Worm (Caenorhabditis elegans) whole organism, young adult: ENCODE results near the gene cand-1.
A peak's percentile ranks its signal among the peaks of the same experiment; 100 is the strongest.

Experiments used
- B0019.2 ChIP-seq: fragments of 200-800 bp; sonication (Bioruptor generic); conservative IDR thresholded peaks from 2 replicates; pipeline ENCODE4 v1.3.6; 2022; ENCODE audit warnings: missing genetic modification reagents, missing genetic modification characterization, missing compliant biosample characterization
- C17E4.6 ChIP-seq: fragments of 200-800 bp; sonication (Bioruptor generic); IDR thresholded peaks from 2 replicates; pipeline ENCODE4 v1.3.6; 2022; ENCODE audit warnings: missing genetic modification reagents, missing genetic modification characterization, missing compliant biosample characterization
- F23B12.7 ChIP-seq: sonication (generic microtip); optimal IDR thresholded peaks from 2 replicates; lab custom pipeline; 2017; ENCODE audit warnings: missing genetic modification characterization, mild to moderate bottlenecking, missing compliant biosample characterization, antibody characterized with exemption, moderate library complexity; ENCODE audit not compliant: insufficient read depth
- F52B5.7 ChIP-seq: sonication (generic microtip); optimal IDR thresholded peaks from 2 replicates; lab custom pipeline; 2016; ENCODE audit warnings: mild to moderate bottlenecking, missing genetic modification characterization, missing compliant biosample characterization
- F55B11.4 ChIP-seq: sonication (generic microtip); optimal IDR thresholded peaks from 2 replicates; lab custom pipeline; 2016; ENCODE audit warnings: missing compliant biosample characterization, missing genetic modification characterization, borderline replicate concordance; ENCODE audit not compliant: insufficient read depth
- F57C9.4 ChIP-seq: sonication (generic microtip); optimal IDR thresholded peaks from 2 replicates; lab custom pipeline; 2017; ENCODE audit warnings: mild to moderate bottlenecking, missing genetic modification characterization, missing compliant biosample characterization
- K11D2.4 ChIP-seq: fragments of 200-800 bp; sonication (Bioruptor generic); IDR thresholded peaks from 2 replicates; pipeline ENCODE4 v1.3.6; 2022; ENCODE audit warnings: missing genetic modification reagents, missing genetic modification characterization, missing compliant biosample characterization
- akir-1 ChIP-seq: fragments of 200-800 bp; sonication (Bioruptor generic); optimal IDR thresholded peaks from 2 replicates; lab custom pipeline; 2018; ENCODE audit warnings: mild to moderate bottlenecking, missing genetic modification characterization, moderate library complexity, missing compliant biosample characterization
- athp-1 ChIP-seq: sonication (generic microtip); optimal IDR thresholded peaks from 2 replicates; lab custom pipeline; 2017; ENCODE audit warnings: mild to moderate bottlenecking, missing genetic modification characterization, missing compliant biosample characterization
- attf-5 ChIP-seq: fragments of 200-800 bp; sonication (Bioruptor generic); optimal IDR thresholded peaks from 2 replicates; lab custom pipeline; 2018; ENCODE audit warnings: mild to moderate bottlenecking, missing genetic modification characterization, missing compliant biosample characterization
- attf-6 ChIP-seq: fragments of 200-800 bp; sonication (Bioruptor generic); IDR thresholded peaks from 2 replicates; pipeline ENCODE4 v1.3.6; 2022; ENCODE audit warnings: missing genetic modification reagents, missing genetic modification characterization, missing compliant biosample characterization
- cebp-1 ChIP-seq, 2 experiments: fragments of 200-800 bp in 1 of 2; sonication (Bioruptor generic) in 1 of 2; sonication (generic microtip) in 1 of 2; IDR thresholded peaks in 1 of 2; optimal IDR thresholded peaks in 1 of 2; 2 replicates each; pipeline versions ENCODE4 v1.3.6 to Lab custom; 2017 to 2022; ENCODE audit warnings: missing compliant biosample characterization in 2 of 2, missing genetic modification characterization in 2 of 2, mild to moderate bottlenecking in 1 of 2, missing genetic modification reagents in 1 of 2, moderate library complexity in 1 of 2
- ceh-40 ChIP-seq: fragments of 200-800 bp; sonication (Bioruptor generic); IDR thresholded peaks from 2 replicates; pipeline ENCODE4 v1.3.6; 2022; ENCODE audit warnings: missing genetic modification characterization, missing compliant biosample characterization
- ceh-58 ChIP-seq: fragments of 200-800 bp; sonication (Bioruptor generic); IDR thresholded peaks from 2 replicates; pipeline ENCODE4 v1.3.6; 2022; ENCODE audit warnings: missing genetic modification characterization, missing compliant biosample characterization
- chd-7 ChIP-seq: sonication (generic microtip); optimal IDR thresholded peaks from 2 replicates; lab custom pipeline; 2016; ENCODE audit warnings: mild to moderate bottlenecking, missing genetic modification characterization, moderate library complexity, missing compliant biosample characterization
- die-1 ChIP-seq: sonication (generic microtip); optimal IDR thresholded peaks from 2 replicates; lab custom pipeline; 2016; ENCODE audit warnings: missing genotype, mild to moderate bottlenecking, missing genetic modification characterization, missing compliant biosample characterization
- dox-1 ChIP-seq: fragments of 200-800 bp; sonication (Bioruptor generic); IDR thresholded peaks from 2 replicates; pipeline ENCODE4 v1.3.6; 2022; ENCODE audit warnings: missing genetic modification reagents, missing genetic modification characterization, missing compliant biosample characterization
- egrh-3 ChIP-seq: fragments of 200-800 bp; sonication (Bioruptor generic); IDR thresholded peaks from 2 replicates; pipeline ENCODE4 v1.3.6; 2022; ENCODE audit warnings: missing genetic modification reagents, missing genetic modification characterization, missing compliant biosample characterization
- ets-4 ChIP-seq: fragments of 200-800 bp; sonication (Bioruptor generic); optimal IDR thresholded peaks from 2 replicates; lab custom pipeline; 2018; ENCODE audit warnings: mild to moderate bottlenecking, missing genetic modification characterization, missing compliant biosample characterization
- him-1 ChIP-seq: sonication (generic microtip); optimal IDR thresholded peaks from 2 replicates; lab custom pipeline; 2016; ENCODE audit warnings: missing genotype, missing genetic modification reagents, missing genetic modification characterization, missing compliant biosample characterization
- hmg-20 ChIP-seq: fragments of 200-800 bp; sonication (Bioruptor generic); IDR thresholded peaks from 2 replicates; pipeline ENCODE4 v1.3.6; 2022; ENCODE audit warnings: missing genetic modification reagents, missing genetic modification characterization, missing compliant biosample characterization
- lag-1 ChIP-seq: fragments of 200-800 bp; sonication (Bioruptor generic); IDR thresholded peaks from 2 replicates; pipeline ENCODE4 v1.3.6; 2022; ENCODE audit warnings: missing genetic modification reagents, missing genetic modification characterization, missing compliant biosample characterization
- lsl-1 ChIP-seq: fragments of 200-800 bp; sonication (Bioruptor generic); optimal IDR thresholded peaks from 2 replicates; lab custom pipeline; 2018; ENCODE audit warnings: mild to moderate bottlenecking, missing genetic modification characterization, moderate library complexity, missing compliant biosample characterization
- madf-6 ChIP-seq: fragments of 200-800 bp; sonication (Bioruptor generic); IDR thresholded peaks from 2 replicates; pipeline ENCODE4 v1.3.6; 2022; ENCODE audit warnings: missing genetic modification reagents, missing genetic modification characterization, missing compliant biosample characterization
- mcd-1 ChIP-seq: fragments of 200-800 bp; sonication (Bioruptor generic); IDR thresholded peaks from 2 replicates; pipeline ENCODE4 v1.3.6; 2022; ENCODE audit warnings: missing genetic modification reagents, missing genetic modification characterization, missing compliant biosample characterization
- mes-4 ChIP-seq: sonication (generic microtip); optimal IDR thresholded peaks from 2 replicates; lab custom pipeline; 2016; ENCODE audit warnings: missing genotype, missing genetic modification characterization, missing compliant biosample characterization
- nfya-1 ChIP-seq: sonication (generic microtip); optimal IDR thresholded peaks from 2 replicates; lab custom pipeline; 2017; ENCODE audit warnings: antibody characterized with exemption, missing compliant biosample characterization, missing genetic modification characterization, borderline replicate concordance; ENCODE audit not compliant: insufficient read depth
- nfya-2 ChIP-seq: fragments of 200-800 bp; sonication (Bioruptor generic); IDR thresholded peaks from 2 replicates; pipeline ENCODE4 v1.3.6; 2022; ENCODE audit warnings: missing genetic modification reagents, missing genetic modification characterization, missing compliant biosample characterization
- nfyb-1 ChIP-seq: fragments of 200-800 bp; sonication (Bioruptor generic); IDR thresholded peaks from 2 replicates; pipeline ENCODE4 v1.3.6; 2022; ENCODE audit warnings: missing genetic modification reagents, missing genetic modification characterization, missing compliant biosample characterization
- nhr-27 ChIP-seq: fragments of 200-800 bp; sonication (Bioruptor generic); optimal IDR thresholded peaks from 2 replicates; lab custom pipeline; 2018; ENCODE audit warnings: mild to moderate bottlenecking, missing genetic modification characterization, moderate library complexity, missing compliant biosample characterization
- repo-1 ChIP-seq: sonication (generic microtip); optimal IDR thresholded peaks from 2 replicates; lab custom pipeline; 2017; ENCODE audit warnings: mild to moderate bottlenecking, missing genetic modification characterization, missing compliant biosample characterization
- rpc-1 ChIP-seq, 2 experiments: fragments of 150-350 bp in 1 of 2; sonication (generic microtip) in 1 of 2; optimal IDR thresholded peaks; 2 replicates each; lab custom pipeline; 2014 to 2018; ENCODE audit warnings: missing biosample characterization in 1 of 2, missing genetic modification characterization in 1 of 2, missing genetic modification reagents in 1 of 2, missing genotype in 1 of 2
- sea-2 ChIP-seq: fragments of 200-800 bp; sonication (Bioruptor generic); IDR thresholded peaks from 2 replicates; pipeline ENCODE4 v1.3.6; 2022; ENCODE audit warnings: missing genetic modification characterization, missing compliant biosample characterization
- snpc-3.4 ChIP-seq: sonication (generic microtip); optimal IDR thresholded peaks from 2 replicates; lab custom pipeline; 2017; ENCODE audit warnings: missing genetic modification characterization, mild to moderate bottlenecking, missing compliant biosample characterization, antibody characterized with exemption, moderate library complexity, missing genotype, missing genetic modification reagents
- snpc-4 ChIP-seq, 5 experiments: fragments of 150-350 bp in 1 of 5; sonication (generic microtip) in 4 of 5; optimal IDR thresholded peaks; 2 replicates each; lab custom pipeline; 2014 to 2018; ENCODE audit warnings: missing genetic modification characterization in 5 of 5, missing biosample characterization in 3 of 5, antibody characterized with exemption in 2 of 5, mild to moderate bottlenecking in 2 of 5, missing compliant biosample characterization in 2 of 5, missing genotype in 2 of 5, moderate library complexity in 2 of 5, missing genetic modification reagents in 1 of 5
- sptf-2 ChIP-seq: fragments of 200-800 bp; sonication (Bioruptor generic); optimal IDR thresholded peaks from 2 replicates; lab custom pipeline; 2018; ENCODE audit warnings: mild to moderate bottlenecking, missing genetic modification characterization, missing compliant biosample characterization
- tbx-9 ChIP-seq: sonication (generic microtip); optimal IDR thresholded peaks from 2 replicates; lab custom pipeline; 2016; ENCODE audit warnings: borderline replicate concordance, missing genetic modification characterization, inconsistent platforms, missing compliant biosample characterization
- tlf-1 ChIP-seq: fragments of 200-800 bp; sonication (Bioruptor generic); optimal IDR thresholded peaks from 2 replicates; lab custom pipeline; 2018; ENCODE audit warnings: mild to moderate bottlenecking, missing genetic modification characterization, missing compliant biosample characterization
- zfh-2 ChIP-seq: fragments of 200-800 bp; sonication (Bioruptor generic); conservative IDR thresholded peaks from 2 replicates; pipeline ENCODE4 v1.3.6; 2022; ENCODE audit warnings: missing genetic modification reagents, missing genetic modification characterization, missing compliant biosample characterization
- ztf-18 ChIP-seq: sonication (generic microtip); optimal IDR thresholded peaks from 2 replicates; lab custom pipeline; 2016; ENCODE audit warnings: missing genotype, mild to moderate bottlenecking, missing genetic modification characterization, missing compliant biosample characterization

The cand-1 gene

DNA sequence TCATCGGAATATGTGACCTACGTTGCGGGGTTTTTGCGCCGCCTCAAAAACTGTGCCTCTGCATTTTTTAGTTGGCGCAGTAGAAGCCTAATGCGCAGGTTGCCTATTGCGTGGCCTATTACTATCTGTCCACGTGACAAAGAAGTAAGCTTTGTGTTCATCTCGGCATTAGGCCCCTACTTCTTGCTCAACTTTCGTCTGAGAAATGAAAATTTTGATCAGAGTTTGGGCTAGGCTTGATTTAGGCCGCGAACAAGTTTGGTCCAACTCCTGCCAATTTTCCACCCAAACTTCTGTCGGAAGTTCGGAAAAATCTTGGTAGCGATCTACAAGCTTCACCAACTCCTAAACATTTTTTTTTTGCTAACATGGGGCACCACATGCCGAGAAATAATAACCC lies 20.7 kb upstream of the cand-1 start:
- TF ChIP-seq ceh-40 (GFP tag; lab: Robert Waterston, UW) (no peak), attf-6 (GFP tag; lab: Robert Waterston, UW) (no peak), tbx-9 (tag; lab: Kevin White, UChicago) (no peak), C17E4.6 (GFP tag; lab: Robert Waterston, UW) (no peak), dox-1 (0 out of 2 replicates have a peak, but pooled peaks have one; percentile 3)

ce11 chrV:16784806-16785205 lies 17.9 kb upstream of the cand-1 start:
- peak; percentile 16 for TF ChIP-seq repo-1 (tag; lab: Kevin White, UChicago)
- TF ChIP-seq him-1 (tag; lab: Kevin White, UChicago), result no peak
- TF ChIP-seq B0019.2, result no peak
- no peak for TF ChIP-seq ceh-58 (GFP tag; lab: Robert Waterston, UW)
- TF ChIP-seq zfh-2 (GFP tag; lab: Robert Waterston, UW), result peak; percentile 80
- TF ChIP-seq ceh-40 (GFP tag; lab: Robert Waterston, UW), result no peak
- no peak for TF ChIP-seq F57C9.4
- no peak for TF ChIP-seq sea-2
- TF ChIP-seq attf-5 (GFP tag; lab: Kevin White, UChicago), result no peak
- no peak for TF ChIP-seq mcd-1
- TF ChIP-seq K11D2.4 (GFP tag; lab: Robert Waterston, UW), result 0 out of 2 replicates have a peak, but pooled peaks have one; percentile 22
- no peak for TF ChIP-seq ets-4 (GFP tag; lab: Kevin White, UChicago)
- peak; percentile 50; the same call in 1 of the 2 replicates for TF ChIP-seq egrh-3
- TF ChIP-seq chd-7 (tag; lab: Kevin White, UChicago), result no peak
- peak; percentile 43 for TF ChIP-seq nfya-1

- TF ChIP-seq nfya-2 (GFP tag; lab: Robert Waterston, UW) (no peak), tlf-1 (GFP tag; lab: Kevin White, UChicago) (no peak), F23B12.7 (no peak), cebp-1 (GFP tag; IDR thresholded peaks at IDR 0.05; lab: Robert Waterston, UW) (no peak), cebp-1 (tag; optimal IDR thresholded peaks at IDR 0.05; lab: Kevin White, UChicago) (no peak), rpc-1 (optimal IDR thresholded peaks at IDR 0.05; lab: Kevin White, UChicago) (no peak), rpc-1 (tag; optimal IDR thresholded peaks at IDR 0.05; lab: Kevin White, UChicago) (no peak), F52B5.7 (tag; lab: Kevin White, UChicago) (no peak), nhr-27 (tag; lab: Kevin White, UChicago) (no peak), lag-1 (GFP tag; lab: Robert Waterston, UW) (no peak), mes-4 (tag; lab: Kevin White, UChicago) (no peak)
Measured at ce11 chrV:16786012-16786411, 16.7 kb upstream of the cand-1 start.

DNA sequence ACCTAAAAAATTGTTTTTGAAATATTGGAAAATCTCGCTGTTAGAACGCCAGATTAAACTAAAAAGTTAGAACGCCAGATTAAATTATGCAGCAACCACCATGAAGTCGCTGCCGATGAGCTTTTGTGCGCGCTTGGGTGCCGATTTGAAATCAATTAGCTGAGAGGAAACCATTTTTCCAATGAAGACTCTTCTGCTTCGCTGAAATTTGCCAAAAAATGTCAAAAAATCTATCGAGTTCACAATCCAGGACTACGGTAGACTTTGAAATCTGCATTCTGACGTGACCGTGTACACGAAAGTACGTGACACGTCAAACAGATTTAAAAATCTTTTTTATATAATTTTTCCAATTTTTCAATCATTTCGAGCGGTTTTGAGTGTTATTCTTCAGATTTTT lies 13.7 kb upstream of the cand-1 start, which contains the start of gene immt-2:
Gene immt-2 (plus strand): TSS at position 301 of the 400 bp plus-strand sequence.
- no peak for TF ChIP-seq hmg-20
- TF ChIP-seq sptf-2 (GFP tag; lab: Kevin White, UChicago), result no peak
- no peak for TF ChIP-seq die-1 (tag; lab: Kevin White, UChicago)
- TF ChIP-seq egrh-3, result no peak
- TF ChIP-seq F55B11.4 (tag; lab: Kevin White, UChicago), result no peak
- peak; percentile 85 for TF ChIP-seq lsl-1
- peak; percentile 17 for TF ChIP-seq ztf-18
- TF ChIP-seq athp-1, result no peak
- TF ChIP-seq nfyb-1, result no peak
- TF ChIP-seq madf-6 (GFP tag; lab: Robert Waterston, UW), result no peak
- TF ChIP-seq snpc-4 (GFP tag; optimal IDR thresholded peaks at IDR 0.05; lab: Kevin White, UChicago), result no peak
- TF ChIP-seq snpc-4 (tag; optimal IDR thresholded peaks at IDR 0.05; lab: Kevin White, UChicago), result peak in 1 of 4 experiments; percentile 28
- no peak for TF ChIP-seq snpc-3.4 (tag; lab: Kevin White, UChicago)
- TF ChIP-seq tbx-9 (tag; lab: Kevin White, UChicago), result no peak
- TF ChIP-seq B0019.2, result no peak
- TF ChIP-seq akir-1 (GFP tag; lab: Kevin White, UChicago), result no peak
- TF ChIP-seq, all 124 proteins: peak for 3
